Worm (Caenorhabditis elegans) whole organism, mixed stage, embryonic: Measurements from ENCODE around the gene his-18.

Source experiments
- M03D4.4 ChIP-seq: sonication (generic microtip); optimal IDR thresholded peaks from 2 replicates; lab custom pipeline; 2017; ENCODE audit warnings: mild to moderate bottlenecking, missing genetic modification characterization, missing compliant biosample characterization
- bed-3 ChIP-seq: fragments of 200-800 bp; sonication (Bioruptor generic); optimal IDR thresholded peaks from 3 replicates; lab custom pipeline; 2018; ENCODE audit warnings: mild to moderate bottlenecking, missing genetic modification characterization, moderate library complexity, missing compliant biosample characterization
- blmp-1 ChIP-seq: fragments of 150-350 bp; optimal IDR thresholded peaks from 2 replicates; lab custom pipeline; 2014; ENCODE audit warnings: missing biosample characterization, missing genetic modification characterization
- ceh-39 ChIP-seq: fragments of 150-350 bp; optimal IDR thresholded peaks from 2 replicates; lab custom pipeline; 2014; ENCODE audit warnings: missing biosample characterization, missing genetic modification characterization
- ceh-43 ChIP-seq: fragments of 200-800 bp; sonication (Bioruptor generic); optimal IDR thresholded peaks from 2 replicates; lab custom pipeline; 2018; ENCODE audit warnings: mild to moderate bottlenecking, missing genetic modification characterization, moderate library complexity, missing compliant biosample characterization
- ceh-83 ChIP-seq: fragments of 200-800 bp; sonication (Bioruptor generic); optimal IDR thresholded peaks from 2 replicates; lab custom pipeline; 2018; ENCODE audit warnings: mild to moderate bottlenecking, missing genetic modification characterization, missing compliant biosample characterization
- ces-1 ChIP-seq: fragments of 150-350 bp; optimal IDR thresholded peaks from 2 replicates; lab custom pipeline; 2014; ENCODE audit warnings: missing biosample characterization, missing genetic modification reagents, missing genetic modification characterization
- cnd-1 ChIP-seq: fragments of 200-800 bp; sonication (Bioruptor generic); optimal IDR thresholded peaks from 2 replicates; lab custom pipeline; 2018; ENCODE audit warnings: mild to moderate bottlenecking, missing genetic modification characterization, missing compliant biosample characterization
- drap-1 ChIP-seq: fragments of 200-800 bp; sonication (Bioruptor generic); optimal IDR thresholded peaks from 3 replicates; lab custom pipeline; 2018; ENCODE audit warnings: mild to moderate bottlenecking, missing genetic modification characterization, missing compliant biosample characterization
- elt-1 ChIP-seq: sonication (generic microtip); optimal IDR thresholded peaks from 2 replicates; lab custom pipeline; 2017; ENCODE audit warnings: missing genetic modification characterization, mild to moderate bottlenecking, missing compliant biosample characterization, antibody characterized with exemption, moderate library complexity, borderline replicate concordance; ENCODE audit not compliant: insufficient read depth
- elt-3 ChIP-seq: fragments of 150-350 bp; optimal IDR thresholded peaks from 2 replicates; lab custom pipeline; 2014; ENCODE audit warnings: missing biosample characterization, missing genetic modification characterization
- flh-1 ChIP-seq: fragments of 200-800 bp; sonication (Bioruptor generic); optimal IDR thresholded peaks from 2 replicates; lab custom pipeline; 2018; ENCODE audit warnings: mild to moderate bottlenecking, missing genetic modification characterization, moderate library complexity, missing compliant biosample characterization
- ham-2 ChIP-seq: fragments of 200-800 bp; sonication (Bioruptor generic); optimal IDR thresholded peaks from 2 replicates; lab custom pipeline; 2018; ENCODE audit warnings: mild to moderate bottlenecking, missing genetic modification characterization, missing compliant biosample characterization
- hlh-1 ChIP-seq: fragments of 150-350 bp; optimal IDR thresholded peaks from 2 replicates; lab custom pipeline; 2014; ENCODE audit warnings: missing biosample characterization, missing genetic modification reagents, missing genetic modification characterization
- lin-13 ChIP-seq: fragments of 150-350 bp; optimal IDR thresholded peaks from 2 replicates; lab custom pipeline; 2014; ENCODE audit warnings: missing biosample characterization, missing genetic modification characterization
- lin-32 ChIP-seq: fragments of 200-800 bp; sonication (Bioruptor generic); optimal IDR thresholded peaks from 2 replicates; lab custom pipeline; 2018; ENCODE audit warnings: mild to moderate bottlenecking, missing genetic modification characterization, missing compliant biosample characterization
- lsy-2 ChIP-seq: fragments of 150-350 bp; optimal IDR thresholded peaks from 2 replicates; lab custom pipeline; 2014; ENCODE audit warnings: missing biosample characterization, missing genetic modification characterization
- mab-5 ChIP-seq: fragments of 150-350 bp; optimal IDR thresholded peaks from 2 replicates; lab custom pipeline; 2014; ENCODE audit warnings: missing biosample characterization, missing genetic modification characterization
- mep-1 ChIP-seq: fragments of 150-350 bp; optimal IDR thresholded peaks from 2 replicates; lab custom pipeline; 2017; ENCODE audit warnings: missing biosample characterization, missing genetic modification reagents, missing genetic modification characterization, inconsistent platforms
- mls-2 ChIP-seq: sonication (generic microtip); optimal IDR thresholded peaks from 2 replicates; lab custom pipeline; 2016; ENCODE audit warnings: mild to moderate bottlenecking, missing genetic modification characterization, moderate library complexity, missing compliant biosample characterization
- nhr-12 ChIP-seq: fragments of 150-350 bp; optimal IDR thresholded peaks from 2 replicates; lab custom pipeline; 2014; ENCODE audit warnings: missing biosample characterization, missing genetic modification characterization
- nhr-2 ChIP-seq: fragments of 150-350 bp; optimal IDR thresholded peaks from 2 replicates; lab custom pipeline; 2014; ENCODE audit warnings: missing biosample characterization, missing genetic modification characterization
- nhr-237 ChIP-seq: fragments of 150-350 bp; optimal IDR thresholded peaks from 2 replicates; lab custom pipeline; 2014; ENCODE audit warnings: missing biosample characterization, missing genetic modification characterization
- nhr-28 ChIP-seq: fragments of 150-350 bp; optimal IDR thresholded peaks from 2 replicates; lab custom pipeline; 2014; ENCODE audit warnings: missing biosample characterization, missing genetic modification characterization
- nhr-76 ChIP-seq: sonication (generic microtip); optimal IDR thresholded peaks from 2 replicates; lab custom pipeline; 2017; ENCODE audit warnings: missing biosample characterization, missing genetic modification characterization
- pha-4 ChIP-seq: fragments of 150-350 bp; optimal IDR thresholded peaks from 2 replicates; lab custom pipeline; 2018; ENCODE audit warnings: missing biosample characterization, missing genetic modification reagents, missing genetic modification characterization
- sem-2 ChIP-seq: fragments of 200-800 bp; sonication (Bioruptor generic); optimal IDR thresholded peaks from 2 replicates; lab custom pipeline; 2018; ENCODE audit warnings: mild to moderate bottlenecking, missing genetic modification characterization, missing compliant biosample characterization
- sptf-1 ChIP-seq: sonication (generic microtip); optimal IDR thresholded peaks from 2 replicates; lab custom pipeline; 2017; ENCODE audit warnings: mild to moderate bottlenecking, missing genetic modification characterization, moderate library complexity, missing compliant biosample characterization
- unc-120 ChIP-seq: sonication (generic microtip); optimal IDR thresholded peaks from 2 replicates; lab custom pipeline; 2017; ENCODE audit warnings: missing genetic modification characterization, missing compliant biosample characterization; ENCODE audit not compliant: poor library complexity, severe bottlenecking
- unc-39 ChIP-seq: fragments of 150-350 bp; optimal IDR thresholded peaks from 2 replicates; lab custom pipeline; 2014; ENCODE audit warnings: missing biosample characterization, missing genetic modification characterization
- unc-62 ChIP-seq: fragments of 150-350 bp; optimal IDR thresholded peaks from 2 replicates; lab custom pipeline; 2014; ENCODE audit warnings: missing biosample characterization, missing genetic modification reagents, missing genetic modification characterization
- zip-8 ChIP-seq: fragments of 150-350 bp; optimal IDR thresholded peaks from 2 replicates; lab custom pipeline; 2014; ENCODE audit warnings: missing biosample characterization, missing genetic modification characterization
- ztf-11 ChIP-seq: fragments of 150-350 bp; optimal IDR thresholded peaks from 2 replicates; lab custom pipeline; 2014; ENCODE audit warnings: missing biosample characterization, missing genetic modification characterization

The his-18 gene

ce11 chrV:8943963-8944362 is 45.9 kb downstream of the his-18 start, which contains the start of gene T19A5.3:
T19A5.3 (minus strand) TSS chrV:8944063.
- TF ChIP-seq zip-8 (tag; lab: Kevin White, UChicago) (no peak), ceh-43 (GFP tag; lab: Kevin White, UChicago) (no peak), ceh-39 (tag; lab: Kevin White, UChicago) (no peak), lsy-2 (tag; lab: Kevin White, UChicago) (no peak), nhr-237 (no peak), pha-4 (tag; lab: Kevin White, UChicago) (no peak), mep-1 (tag; lab: Kevin White, UChicago) (no peak), ceh-83 (GFP tag; lab: Kevin White, UChicago) (no peak), elt-1 (no peak), ham-2 (GFP tag; lab: Kevin White, UChicago) (no peak), bed-3 (GFP tag; lab: Kevin White, UChicago) (no peak), lin-13 (tag; lab: Kevin White, UChicago) (no peak), mab-5 (tag; lab: Kevin White, UChicago) (no peak), blmp-1 (tag; lab: Kevin White, UChicago) (no peak), unc-39 (tag; lab: Kevin White, UChicago) (no peak), unc-120 (tag; lab: Kevin White, UChicago) (no peak), unc-62 (GFP tag; lab: Kevin White, UChicago) (no peak), sem-2 (GFP tag; lab: Kevin White, UChicago) (no peak), drap-1 (GFP tag; lab: Kevin White, UChicago) (no peak)

DNA sequence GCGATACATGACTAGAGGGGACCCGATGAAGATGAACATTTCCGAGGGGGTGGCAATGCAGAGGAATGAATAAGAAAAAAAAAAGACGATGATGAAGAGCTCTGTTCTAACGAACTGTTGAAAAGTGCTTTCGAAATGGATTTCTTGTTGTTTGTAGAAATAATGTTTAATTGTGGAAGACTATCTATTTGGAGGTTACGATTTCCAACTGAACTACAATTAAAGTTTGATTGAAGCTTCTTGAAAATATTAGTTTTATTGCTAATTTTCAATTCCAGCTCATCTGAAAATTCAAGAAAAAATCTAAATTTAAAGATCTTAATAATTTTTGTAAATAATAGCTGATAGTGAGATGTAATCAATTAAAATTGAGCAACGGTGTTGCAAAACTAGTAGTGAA is 46.5 kb downstream of the his-18 start:
- TF ChIP-seq elt-1 (no peak), mab-5 (tag; lab: Kevin White, UChicago) (no peak), mls-2 (tag; lab: Kevin White, UChicago) (no peak), elt-3 (no peak), unc-39 (tag; lab: Kevin White, UChicago) (no peak), mep-1 (tag; lab: Kevin White, UChicago) (no peak), nhr-76 (tag; lab: Kevin White, UChicago) (no peak), ztf-11 (tag; lab: Kevin White, UChicago) (no peak), pha-4 (tag; lab: Kevin White, UChicago) (no peak), ham-2 (GFP tag; lab: Kevin White, UChicago) (no peak), bed-3 (GFP tag; lab: Kevin White, UChicago) (no peak), sptf-1 (tag; lab: Kevin White, UChicago) (no peak), nhr-12 (no peak)

ce11 chrV:8946142-8946541 is 48.1 kb downstream of the his-18 start:
- TF ChIP-seq lin-32 (GFP tag; lab: Kevin White, UChicago) (no peak), ham-2 (GFP tag; lab: Kevin White, UChicago) (no peak), unc-39 (tag; lab: Kevin White, UChicago) (no peak), lsy-2 (tag; lab: Kevin White, UChicago) (no peak), zip-8 (tag; lab: Kevin White, UChicago) (peak; percentile 6), blmp-1 (tag; lab: Kevin White, UChicago) (no peak), drap-1 (GFP tag; lab: Kevin White, UChicago) (no peak), unc-120 (tag; lab: Kevin White, UChicago) (no peak), lin-13 (tag; lab: Kevin White, UChicago) (no peak)

DNA sequence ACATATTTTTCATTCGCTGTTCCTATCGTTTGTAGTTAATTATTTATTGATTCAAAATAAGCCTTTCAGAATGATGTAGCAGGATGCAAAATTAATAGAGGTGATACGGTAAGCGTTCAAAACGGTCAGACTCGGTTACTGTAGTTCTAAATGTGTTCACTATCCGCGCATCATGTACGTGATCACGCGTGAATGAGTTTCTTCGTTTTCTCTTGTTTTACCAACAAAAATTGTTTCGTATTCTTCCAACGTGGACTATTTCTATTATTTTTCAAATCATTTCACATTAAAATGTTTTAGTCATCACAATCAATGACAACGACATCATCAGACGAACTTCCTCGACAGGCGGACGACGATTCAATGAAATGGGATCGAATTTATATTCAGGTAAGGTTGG is 49.5 kb downstream of the his-18 start, which contains the start of gene gck-1:
Gene gck-1 (plus strand): TSS at position 301 of the 400 bp plus-strand sequence.
- TF ChIP-seq bed-3 (GFP tag; lab: Kevin White, UChicago) (no peak), mab-5 (tag; lab: Kevin White, UChicago) (no peak), hlh-1 (tag; lab: Kevin White, UChicago) (no peak), mls-2 (tag; lab: Kevin White, UChicago) (no peak), ztf-11 (tag; lab: Kevin White, UChicago) (no peak), lsy-2 (tag; lab: Kevin White, UChicago) (no peak), nhr-2 (tag; lab: Kevin White, UChicago) (no peak), ceh-39 (tag; lab: Kevin White, UChicago) (no peak), flh-1 (no peak), ham-2 (GFP tag; lab: Kevin White, UChicago) (no peak), M03D4.4 (tag; lab: Kevin White, UChicago) (no peak), ces-1 (GFP tag; lab: Kevin White, UChicago) (no peak), nhr-28 (tag; lab: Kevin White, UChicago) (no peak), nhr-12 (no peak), unc-62 (GFP tag; lab: Kevin White, UChicago) (no peak), nhr-76 (tag; lab: Kevin White, UChicago) (no peak), nhr-237 (no peak), cnd-1 (tag; lab: Kevin White, UChicago) (no peak)
